Fruit fly (Drosophila melanogaster) whole organism, embryonic: ENCODE results near the gene CG14246.

Experiments used
- Ada2b ChIP-seq: fragments of 200-800 bp; sonication (Bioruptor generic); IDR thresholded peaks from 2 replicates; pipeline ENCODE4 v1.3.6; 2022; ENCODE audit warnings: missing biosample characterization, missing genetic modification characterization
- Adf1 ChIP-seq: fragments of 200-800 bp; sonication (Bioruptor generic); IDR thresholded peaks from 2 replicates; pipeline ENCODE4 v1.3.6; 2022; ENCODE audit warnings: missing biosample characterization, missing genetic modification characterization
- Antp ChIP-seq: fragments of 200-800 bp; sonication (Bioruptor generic); optimal IDR thresholded peaks from 3 replicates; lab custom pipeline; 2016; ENCODE audit warnings: missing biosample characterization, missing genetic modification characterization
- CG10209 ChIP-seq: fragments of 200-800 bp; sonication (Bioruptor generic); optimal IDR thresholded peaks from 3 replicates; lab custom pipeline; 2017; ENCODE audit warnings: missing biosample characterization, mild to moderate bottlenecking, missing genetic modification characterization, missing genetic modification reagents
- CG11504 ChIP-seq: fragments of 200-800 bp; sonication (Bioruptor generic); optimal IDR thresholded peaks from 3 replicates; lab custom pipeline; 2019; ENCODE audit warnings: missing biosample characterization, mild to moderate bottlenecking, missing genetic modification characterization, moderate library complexity
- CG15514 ChIP-seq: fragments of 200-800 bp; sonication (Bioruptor generic); optimal IDR thresholded peaks from 3 replicates; lab custom pipeline; 2017; ENCODE audit warnings: missing biosample characterization, missing genetic modification characterization, mild to moderate bottlenecking, moderate library complexity, missing genetic modification reagents
- CG17328 ChIP-seq: fragments of 200-800 bp; sonication (Bioruptor generic); IDR thresholded peaks from 2 replicates; pipeline ENCODE4 v1.3.6; 2022; ENCODE audit warnings: missing biosample characterization, missing genetic modification characterization
- CG17359 ChIP-seq: fragments of 200-800 bp; sonication (Bioruptor generic); optimal IDR thresholded peaks from 3 replicates; lab custom pipeline; 2018; ENCODE audit warnings: missing biosample characterization, mild to moderate bottlenecking, missing genetic modification characterization, moderate library complexity
- CG18599 ChIP-seq: fragments of 200-800 bp; sonication (Bioruptor generic); optimal IDR thresholded peaks from 3 replicates; lab custom pipeline; 2017; ENCODE audit warnings: missing biosample characterization, missing genetic modification characterization, mild to moderate bottlenecking, moderate library complexity, missing genetic modification reagents
- CG2120 ChIP-seq: fragments of 200-800 bp; sonication (Bioruptor generic); optimal IDR thresholded peaks from 3 replicates; lab custom pipeline; 2016; ENCODE audit warnings: missing biosample characterization, missing genetic modification characterization
- CG2129 ChIP-seq: fragments of 200-800 bp; sonication (Bioruptor generic); IDR thresholded peaks from 2 replicates; pipeline ENCODE4 v1.3.6; 2022; ENCODE audit warnings: missing biosample characterization, missing genetic modification characterization; ENCODE audit not compliant: partially characterized antibody
- CG2199 ChIP-seq: fragments of 200-800 bp; sonication (Bioruptor generic); IDR thresholded peaks from 3 replicates; pipeline ENCODE4 v1.3.6; 2022; ENCODE audit warnings: missing biosample characterization, missing genetic modification characterization
- CG2678 ChIP-seq: fragments of 200-800 bp; sonication (Bioruptor generic); optimal IDR thresholded peaks from 3 replicates; lab custom pipeline; 2019; ENCODE audit warnings: missing biosample characterization, mild to moderate bottlenecking, missing genetic modification characterization, moderate library complexity
- CG3838 ChIP-seq: fragments of 200-800 bp; sonication (Bioruptor generic); optimal IDR thresholded peaks from 3 replicates; lab custom pipeline; 2016; ENCODE audit warnings: missing biosample characterization, missing genetic modification characterization
- CG4820 ChIP-seq: fragments of 200-800 bp; sonication (Bioruptor generic); optimal IDR thresholded peaks from 3 replicates; lab custom pipeline; 2016; ENCODE audit warnings: missing biosample characterization, missing genetic modification characterization
- CG4854 ChIP-seq: fragments of 200-800 bp; sonication (Bioruptor generic); optimal IDR thresholded peaks from 2 replicates; lab custom pipeline; 2016; ENCODE audit warnings: missing biosample characterization, missing genetic modification characterization, inconsistent platforms
- CG7963 ChIP-seq: fragments of 200-800 bp; sonication (Bioruptor generic); IDR thresholded peaks from 3 replicates; pipeline ENCODE4 v1.3.6; 2022; ENCODE audit warnings: missing biosample characterization, missing genetic modification characterization; ENCODE audit not compliant: partially characterized antibody
- CG8089 ChIP-seq: fragments of 200-800 bp; sonication (Bioruptor generic); optimal IDR thresholded peaks from 3 replicates; lab custom pipeline; 2016; ENCODE audit warnings: missing biosample characterization, missing genetic modification characterization
- CG9797 ChIP-seq: fragments of 200-800 bp; sonication (Bioruptor generic); optimal IDR thresholded peaks from 3 replicates; lab custom pipeline; 2018; ENCODE audit warnings: missing biosample characterization, mild to moderate bottlenecking, missing genetic modification characterization
- Ets65A ChIP-seq: fragments of 200-800 bp; sonication (Bioruptor generic); peaks from one replicate; lab custom pipeline; 2016; ENCODE audit warnings: missing biosample characterization, missing genetic modification characterization
- Fer1 ChIP-seq: fragments of 200-800 bp; sonication (Bioruptor generic); optimal IDR thresholded peaks from 2 replicates; lab custom pipeline; 2017; ENCODE audit warnings: missing biosample characterization, mild to moderate bottlenecking, missing genetic modification characterization
- HLH4C ChIP-seq: fragments of 200-800 bp; sonication (Bioruptor generic); IDR thresholded peaks from 3 replicates; pipeline ENCODE4 v1.3.6; 2022; ENCODE audit warnings: missing biosample characterization, missing genetic modification characterization; ENCODE audit not compliant: partially characterized antibody
- Hmr ChIP-seq: fragments of 200-800 bp; sonication (Bioruptor generic); optimal IDR thresholded peaks from 3 replicates; lab custom pipeline; 2017; ENCODE audit warnings: mild to moderate bottlenecking, missing biosample characterization, missing genetic modification reagents, missing genetic modification characterization
- Hr51 ChIP-seq, 2 experiments: fragments of 200-800 bp; sonication (Bioruptor generic); optimal IDR thresholded peaks; 2 replicates in 1 of 2; 3 replicates in 1 of 2; lab custom pipeline; 2016 to 2018; ENCODE audit warnings: missing biosample characterization in 2 of 2, missing genetic modification characterization in 2 of 2, mild to moderate bottlenecking in 1 of 2, moderate library complexity in 1 of 2
- Neu2 ChIP-seq: fragments of 200-800 bp; sonication (Bioruptor generic); optimal IDR thresholded peaks from 3 replicates; lab custom pipeline; 2016; ENCODE audit warnings: missing biosample characterization, missing genetic modification characterization, borderline replicate concordance
- Pdp1 ChIP-seq, 2 experiments: fragments of 200-800 bp; sonication (Bioruptor generic); optimal IDR thresholded peaks; 3 replicates each; lab custom pipeline; 2016; ENCODE audit warnings: missing biosample characterization in 2 of 2, missing genetic modification characterization in 2 of 2, mild to moderate bottlenecking in 1 of 2, moderate library complexity in 1 of 2
- Ptx1 ChIP-seq: fragments of 200-800 bp; sonication (Bioruptor generic); IDR thresholded peaks from 2 replicates; pipeline ENCODE4 v1.3.6; 2022; ENCODE audit warnings: missing biosample characterization, missing genetic modification characterization
- ci ChIP-seq: fragments of 200-800 bp; sonication (Bioruptor generic); IDR thresholded peaks from 3 replicates; pipeline ENCODE4 v1.3.6; 2022; ENCODE audit warnings: missing biosample characterization, missing genetic modification characterization
- dmrt99B ChIP-seq: fragments of 200-800 bp; sonication (Bioruptor generic); optimal IDR thresholded peaks from 2 replicates; lab custom pipeline; 2018; ENCODE audit warnings: missing biosample characterization, mild to moderate bottlenecking, missing genetic modification characterization, moderate library complexity
- gcm2 ChIP-seq: fragments of 200-800 bp; sonication (Bioruptor generic); optimal IDR thresholded peaks from 2 replicates; lab custom pipeline; 2016; ENCODE audit warnings: missing biosample characterization, missing genetic modification characterization
- ken ChIP-seq: fragments of 200-800 bp; sonication (Bioruptor generic); IDR thresholded peaks from 3 replicates; pipeline ENCODE4 v1.3.6; 2022; ENCODE audit warnings: missing biosample characterization, missing genetic modification characterization
- lab ChIP-seq: fragments of 200-800 bp; sonication (Bioruptor generic); optimal IDR thresholded peaks from 3 replicates; lab custom pipeline; 2017; ENCODE audit warnings: missing biosample characterization, missing genetic modification characterization, mild to moderate bottlenecking, moderate library complexity, missing genetic modification reagents
- pfk ChIP-seq: fragments of 200-800 bp; sonication (Bioruptor generic); optimal IDR thresholded peaks from 2 replicates; lab custom pipeline; 2018; ENCODE audit warnings: missing biosample characterization, mild to moderate bottlenecking, missing genetic modification characterization, moderate library complexity
- row ChIP-seq: fragments of 200-800 bp; sonication (Bioruptor generic); IDR thresholded peaks from 3 replicates; pipeline ENCODE4 v1.3.6; 2022; ENCODE audit warnings: missing biosample characterization, missing genetic modification characterization
- scrt ChIP-seq: fragments of 200-800 bp; sonication (Bioruptor generic); optimal IDR thresholded peaks from 2 replicates; lab custom pipeline; 2018; ENCODE audit warnings: missing biosample characterization, mild to moderate bottlenecking, missing genetic modification characterization, moderate library complexity
- sens ChIP-seq: fragments of 200-800 bp; sonication (Bioruptor generic); peaks from one replicate; lab custom pipeline; 2016; ENCODE audit warnings: missing biosample characterization, missing genetic modification characterization
- sisA ChIP-seq: fragments of 200-800 bp; sonication (Bioruptor generic); IDR thresholded peaks from 2 replicates; pipeline ENCODE4 v1.3.6; 2022; ENCODE audit warnings: missing biosample characterization, missing genetic modification characterization
- slbo ChIP-seq: fragments of 200-800 bp; sonication (Bioruptor generic); IDR thresholded peaks from 2 replicates; pipeline ENCODE4 v1.3.6; 2022; ENCODE audit warnings: missing biosample characterization, missing genetic modification characterization
- vnd ChIP-seq: fragments of 200-800 bp; sonication (Bioruptor generic); IDR thresholded peaks from 3 replicates; pipeline ENCODE4 v1.3.6; 2022; ENCODE audit warnings: missing biosample characterization, missing genetic modification characterization; ENCODE audit not compliant: partially characterized antibody

The CG14246 gene

dm6 chr3R:26700125-26700524 is 27.0 kb upstream of the CG14246 start:
- TF ChIP-seq Ada2b (GFP tag; lab: Robert Waterston, UW) (peak; percentile 38), CG2678 (tag; lab: Kevin White, UChicago) (peak; percentile 28), CG3838 (GFP tag; lab: Kevin White, UChicago) (no peak), gcm2 (GFP tag; lab: Kevin White, UChicago) (no peak), pfk (GFP tag; lab: Kevin White, UChicago) (no peak), CG4820 (GFP tag; lab: Kevin White, UChicago) (no peak), Adf1 (GFP tag; lab: Robert Waterston, UW) (no peak), CG7963 (no peak), HLH4C (GFP tag; lab: Robert Waterston, UW) (no peak), CG17359 (tag; lab: Kevin White, UChicago) (peak; percentile 12), CG15514 (GFP tag; lab: Kevin White, UChicago) (peak; percentile 28), CG10209 (GFP tag; lab: Kevin White, UChicago) (no peak), row (GFP tag; lab: Robert Waterston, UW) (peak; percentile 42; the same call in 1 of the 3 replicates), sens (peak; percentile 28), Ptx1 (GFP tag; lab: Robert Waterston, UW) (0 out of 2 replicates have a peak, but pooled peaks have one; percentile 22), CG17328 (GFP tag; lab: Robert Waterston, UW) (peak; percentile 25; the same call in 1 of the 2 replicates), CG2120 (GFP tag; lab: Kevin White, UChicago) (peak; percentile 27), lab (GFP tag; lab: Kevin White, UChicago) (peak; percentile 59), Hr51 (GFP tag; optimal IDR thresholded peaks at IDR 0.05; lab: Kevin White, UChicago) (peak in 1 of 2 experiments; percentile 15), CG18599 (GFP tag; lab: Kevin White, UChicago) (peak; percentile 64), Antp (no peak), Hmr (GFP tag; lab: Kevin White, UChicago) (peak; percentile 0), ci (GFP tag; lab: Robert Waterston, UW) (0 out of 3 replicates have a peak, but pooled peaks have one; percentile 18), CG9797 (GFP tag; lab: Kevin White, UChicago) (no peak), CG8089 (GFP tag; lab: Kevin White, UChicago) (no peak), CG2129 (GFP tag; lab: Robert Waterston, UW) (no peak), CG4854 (no peak), ken (GFP tag; lab: Robert Waterston, UW) (0 out of 3 replicates have a peak, but pooled peaks have one; percentile 34), sisA (GFP tag; lab: Robert Waterston, UW) (peak; percentile 8; the same call in 1 of the 2 replicates), CG11504 (tag; lab: Kevin White, UChicago) (peak; percentile 16), dmrt99B (tag; lab: Kevin White, UChicago) (peak; percentile 34), Ets65A (GFP tag; lab: Kevin White, UChicago) (peak; percentile 56), vnd (GFP tag; lab: Robert Waterston, UW) (no peak), slbo (GFP tag; lab: Robert Waterston, UW) (0 out of 2 replicates have a peak, but pooled peaks have one; percentile 24), Fer1 (peak; percentile 9), CG2199 (no peak)

DNA sequence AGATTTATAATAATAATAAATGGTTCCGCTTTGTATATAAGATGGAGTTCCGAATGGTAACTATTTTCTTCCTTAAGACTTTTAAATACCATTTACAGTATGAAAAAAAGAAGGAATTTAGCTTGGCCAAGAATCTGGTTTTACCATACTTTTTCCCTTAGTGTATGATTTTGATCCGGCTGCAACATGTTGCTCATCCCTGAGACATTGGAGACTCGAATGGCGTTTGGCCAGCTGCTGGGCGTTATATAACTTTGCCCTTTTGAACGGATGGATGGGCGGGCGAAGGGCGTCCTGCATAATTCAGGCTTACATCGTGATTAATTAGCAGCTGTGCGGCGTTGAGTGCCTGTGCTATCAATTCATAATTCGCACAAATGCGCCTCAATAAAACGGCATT is 22.8 kb upstream of the CG14246 start:
- TF ChIP-seq CG11504 (tag; lab: Kevin White, UChicago) (peak; percentile 29), Pdp1 (GFP tag; optimal IDR thresholded peaks at IDR 0.05; lab: Kevin White, UChicago) (peak in 1 of 2 experiments; percentile 56), Neu2 (GFP tag; lab: Kevin White, UChicago) (no peak), scrt (peak; percentile 52)
